In the genomic region with DNA sequence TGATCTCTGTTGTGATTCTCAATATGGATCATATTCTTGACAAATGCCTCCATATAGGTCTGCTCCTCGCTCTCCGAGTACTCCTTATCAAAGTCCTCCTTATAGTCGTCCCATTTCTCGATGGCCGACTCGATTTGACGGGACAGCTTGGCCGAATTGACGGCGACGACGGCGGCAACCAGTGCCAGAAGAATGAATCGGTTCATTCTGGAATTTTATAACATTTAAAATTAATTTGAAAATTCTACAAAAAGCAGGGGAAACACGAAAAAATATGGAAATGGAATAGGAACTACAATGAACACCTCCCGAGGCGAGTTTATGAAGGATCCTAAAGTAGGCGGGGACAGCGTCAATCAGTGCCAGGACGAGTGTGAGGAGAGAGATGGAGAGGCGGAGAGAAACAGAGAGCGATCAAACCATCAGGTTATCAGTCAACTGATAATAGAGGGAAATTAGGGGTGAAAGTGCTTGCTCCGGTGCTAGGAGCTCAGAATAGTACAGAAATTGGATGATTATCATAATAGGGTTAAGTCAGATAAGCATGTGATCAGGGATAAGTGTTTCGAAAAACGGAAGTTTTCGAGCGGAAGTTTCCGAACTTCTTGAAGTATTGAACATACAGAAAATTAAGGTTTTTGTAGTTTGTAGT, we compare ENCODE assay signal across 5 worm cellular contexts.
TF ChIP-seq lines count a peak whose summit lies in the region.

A gene (minus strand): TSS at position 207 of the 652 bp plus-strand sequence.

TF ChIP-seq in whole organism, L1 larva, 84 proteins besides CTCF, POLR2A, EP300 and RAD21 (continued from another document):
- no peak for TF ChIP-seq skn-1 (tag; optimal IDR thresholded peaks at IDR 0.05; lab: Kevin White, UChicago)
- TF ChIP-seq egl-13 (tag; optimal IDR thresholded peaks at IDR 0.05; lab: Kevin White, UChicago) = no peak
- no peak for TF ChIP-seq efl-1 (optimal IDR thresholded peaks at IDR 0.05; lab: Kevin White, UChicago)
- TF ChIP-seq efl-1 (GFP tag; optimal IDR thresholded peaks at IDR 0.05 in 1 of 2; lab: Kevin White, UChicago) = peak in 1 of 2 experiments; percentile 87
- no peak for TF ChIP-seq nhr-28 (tag; optimal IDR thresholded peaks at IDR 0.05; lab: Kevin White, UChicago)
- peak; percentile 4 for TF ChIP-seq blmp-1 (tag; optimal IDR thresholded peaks at IDR 0.05; lab: Kevin White, UChicago)
- peak; percentile 24 for TF ChIP-seq lin-14 (GFP tag; optimal IDR thresholded peaks at IDR 0.05; lab: Kevin White, UChicago)
- TF ChIP-seq mep-1 (tag; optimal IDR thresholded peaks at IDR 0.05; lab: Kevin White, UChicago) = no peak
- TF ChIP-seq fkh-10 (GFP tag; optimal IDR thresholded peaks at IDR 0.05; lab: Kevin White, UChicago) = no peak
- TF ChIP-seq lin-35 (GFP tag; optimal IDR thresholded peaks at IDR 0.05; lab: Kevin White, UChicago) = peak in 1 of 2 experiments; percentile 27
- peak; percentile 16; the same call in 1 of the 2 replicates for TF ChIP-seq nhr-19 (GFP tag; conservative IDR thresholded peaks at IDR 0.05; lab: Robert Waterston, UW)
- no peak for TF ChIP-seq F16B12.6 (tag; optimal IDR thresholded peaks at IDR 0.05; lab: Kevin White, UChicago)
- TF ChIP-seq elt-2 (tag; optimal IDR thresholded peaks at IDR 0.05; lab: Kevin White, UChicago) = peak; percentile 88

TF ChIP-seq in whole organism, L2 larva, 48 proteins besides CTCF, POLR2A, EP300 and RAD21 (continued from another document):
- TF ChIP-seq blmp-1 (tag; optimal IDR thresholded peaks at IDR 0.05; lab: Kevin White, UChicago; ENCODE audit: insufficient read depth) (peak; percentile 9), nhr-21 (tag; optimal IDR thresholded peaks at IDR 0.05; lab: Kevin White, UChicago) (no peak), Y55F3AM.14 (GFP tag; optimal IDR thresholded peaks at IDR 0.05; lab: Kevin White, UChicago) (no peak), lsy-2 (tag; optimal IDR thresholded peaks at IDR 0.05; lab: Kevin White, UChicago) (peak in 1 of 2 experiments; percentile 37), egl-27 (tag; optimal IDR thresholded peaks at IDR 0.05; lab: Kevin White, UChicago) (no peak), unc-55 (GFP tag; optimal IDR thresholded peaks at IDR 0.05; lab: Kevin White, UChicago) (no peak), mbf-1 (tag; optimal IDR thresholded peaks at IDR 0.05; lab: Kevin White, UChicago) (no peak), sem-4 (tag; optimal IDR thresholded peaks at IDR 0.05; lab: Kevin White, UChicago) (no peak)

TF ChIP-seq in whole organism, L3 larva, 47 proteins besides CTCF, POLR2A, EP300 and RAD21 (continued from another document):
- TF ChIP-seq pqm-1 (tag; optimal IDR thresholded peaks at IDR 0.05; lab: Kevin White, UChicago) (peak; percentile 77), jun-1 (tag; optimal IDR thresholded peaks at IDR 0.05; lab: Kevin White, UChicago) (peak; percentile 69), nhr-76 (tag; optimal IDR thresholded peaks at IDR 0.05; lab: Kevin White, UChicago) (no peak), fkh-10 (GFP tag; optimal IDR thresholded peaks at IDR 0.05; lab: Kevin White, UChicago) (no peak), elt-2 (tag; optimal IDR thresholded peaks at IDR 0.05; lab: Kevin White, UChicago) (peak; percentile 95), fkh-2 (tag; optimal IDR thresholded peaks at IDR 0.05; lab: Kevin White, UChicago) (no peak)

TF ChIP-seq in whole organism, L4 larva, 104 proteins besides CTCF, POLR2A, EP300 and RAD21 (continued from another document and continues in another):
- TF ChIP-seq unc-39 (tag; optimal IDR thresholded peaks at IDR 0.05; lab: Kevin White, UChicago) = no peak
- no peak for TF ChIP-seq unc-130 (GFP tag; optimal IDR thresholded peaks at IDR 0.05; lab: Kevin White, UChicago)
- TF ChIP-seq lin-13 (GFP tag; optimal IDR thresholded peaks at IDR 0.05; lab: Kevin White, UChicago) = no peak
- no peak for TF ChIP-seq snpc-4 (tag; optimal IDR thresholded peaks at IDR 0.05; lab: Kevin White, UChicago)
- no peak for TF ChIP-seq zfp-2 (tag; optimal IDR thresholded peaks at IDR 0.05; lab: Kevin White, UChicago)
- no peak for TF ChIP-seq gei-8 (GFP tag; optimal IDR thresholded peaks at IDR 0.05; lab: Kevin White, UChicago)
- TF ChIP-seq nhr-25 (tag; optimal IDR thresholded peaks at IDR 0.05; lab: Kevin White, UChicago; ENCODE audit: borderline replicate concordance, insufficient read depth) = no peak
- TF ChIP-seq nhr-111 (GFP tag; optimal IDR thresholded peaks at IDR 0.05; lab: Kevin White, UChicago) = peak; percentile 10
- no peak for TF ChIP-seq ceh-28 (tag; optimal IDR thresholded peaks at IDR 0.05; lab: Kevin White, UChicago)
- no peak for TF ChIP-seq attf-4 (tag; optimal IDR thresholded peaks at IDR 0.05; lab: Kevin White, UChicago)
- no peak for TF ChIP-seq daf-8 (GFP tag; IDR thresholded peaks at IDR 0.05; lab: Robert Waterston, UW)
- TF ChIP-seq ceh-62 (tag; optimal IDR thresholded peaks at IDR 0.05; lab: Kevin White, UChicago) = no peak
- TF ChIP-seq dpl-1 (GFP tag; optimal IDR thresholded peaks at IDR 0.05; lab: Kevin White, UChicago) = no peak
- no peak for TF ChIP-seq ceh-44 (GFP tag; IDR thresholded peaks at IDR 0.05; lab: Robert Waterston, UW)
- no peak for TF ChIP-seq fos-1 (tag; optimal IDR thresholded peaks at IDR 0.05; lab: Kevin White, UChicago)
- TF ChIP-seq lin-29 (GFP tag; IDR thresholded peaks at IDR 0.05; lab: Robert Waterston, UW) = no peak
- no peak for TF ChIP-seq fkh-10 (GFP tag; optimal IDR thresholded peaks at IDR 0.05; lab: Kevin White, UChicago)
- no peak for TF ChIP-seq saeg-2 (GFP tag; IDR thresholded peaks at IDR 0.05; lab: Robert Waterston, UW)
- no peak for TF ChIP-seq Y75B8A.6 (GFP tag; IDR thresholded peaks at IDR 0.05; lab: Robert Waterston, UW)
- TF ChIP-seq Y105C5A.15 (GFP tag; IDR thresholded peaks at IDR 0.05; lab: Robert Waterston, UW) = no peak
- no peak for TF ChIP-seq cey-2 (tag; optimal IDR thresholded peaks at IDR 0.05; lab: Kevin White, UChicago; ENCODE audit: borderline replicate concordance, insufficient read depth)
- no peak for TF ChIP-seq zag-1 (tag; optimal IDR thresholded peaks at IDR 0.05; lab: Kevin White, UChicago)
- TF ChIP-seq hif-1 (tag; optimal IDR thresholded peaks at IDR 0.05; lab: Kevin White, UChicago) = no peak
- no peak for TF ChIP-seq zip-11 (GFP tag; IDR thresholded peaks at IDR 0.05; lab: Robert Waterston, UW)
- TF ChIP-seq nhr-42 (GFP tag; IDR thresholded peaks at IDR 0.05; lab: Robert Waterston, UW) = no peak
- TF ChIP-seq jun-1 (tag; optimal IDR thresholded peaks at IDR 0.05; lab: Kevin White, UChicago) = no peak
- no peak for TF ChIP-seq madf-9 (GFP tag; conservative IDR thresholded peaks at IDR 0.05; lab: Robert Waterston, UW)
- no peak for TF ChIP-seq R02D3.7 (tag; optimal IDR thresholded peaks at IDR 0.05; lab: Kevin White, UChicago)
- TF ChIP-seq nhr-76 (tag; optimal IDR thresholded peaks at IDR 0.05; lab: Kevin White, UChicago) = no peak
- TF ChIP-seq duxl-1 (tag; optimal IDR thresholded peaks at IDR 0.05; lab: Kevin White, UChicago; ENCODE audit: poor library complexity) = no peak
- TF ChIP-seq hlh-11 (tag; optimal IDR thresholded peaks at IDR 0.05; lab: Kevin White, UChicago) = peak; percentile 74
- TF ChIP-seq snpc-1.2 (GFP tag; IDR thresholded peaks at IDR 0.05; lab: Robert Waterston, UW) = no peak
- TF ChIP-seq dve-1 (tag; optimal IDR thresholded peaks at IDR 0.05; lab: Kevin White, UChicago; ENCODE audit: insufficient read depth) = peak; percentile 84
- TF ChIP-seq unc-62 (GFP tag; optimal IDR thresholded peaks at IDR 0.05 in 1 of 2; lab: Kevin White, UChicago) = peak in 1 of 2 experiments; percentile 73
- no peak for TF ChIP-seq unc-62 (tag; optimal IDR thresholded peaks at IDR 0.05; lab: Kevin White, UChicago)
- TF ChIP-seq nhr-11 (tag; optimal IDR thresholded peaks at IDR 0.05; lab: Kevin White, UChicago) = peak; percentile 17
- peak; percentile 51 for TF ChIP-seq nhr-102 (tag; optimal IDR thresholded peaks at IDR 0.05; lab: Kevin White, UChicago)
- TF ChIP-seq mxl-2 (GFP tag; conservative IDR thresholded peaks at IDR 0.05; lab: Robert Waterston, UW) = no peak
- no peak; the same call in none of the 2 replicates for TF ChIP-seq T26A8.4 (GFP tag; IDR thresholded peaks at IDR 0.05; lab: Robert Waterston, UW)
- TF ChIP-seq ztf-7 (tag; optimal IDR thresholded peaks at IDR 0.05; lab: Kevin White, UChicago) = no peak
- TF ChIP-seq ZK337.2 (GFP tag; IDR thresholded peaks at IDR 0.05; lab: Robert Waterston, UW) = no peak
- TF ChIP-seq lim-7 (GFP tag; IDR thresholded peaks at IDR 0.05; lab: Robert Waterston, UW) = no peak
- peak; percentile 9 for TF ChIP-seq pqm-1 (tag; optimal IDR thresholded peaks at IDR 0.05; lab: Kevin White, UChicago)
- TF ChIP-seq mxl-3 (GFP tag; optimal IDR thresholded peaks at IDR 0.05; lab: Kevin White, UChicago) = no peak
- TF ChIP-seq aha-1 (tag; lab: Kevin White, UChicago) = peak; percentile 93
- TF ChIP-seq aly-2 (tag; optimal IDR thresholded peaks at IDR 0.05; lab: Kevin White, UChicago) = no peak
- TF ChIP-seq nhr-237 (tag; optimal IDR thresholded peaks at IDR 0.05; lab: Kevin White, UChicago) = no peak
- TF ChIP-seq mdl-1 (tag; optimal IDR thresholded peaks at IDR 0.05; lab: Kevin White, UChicago) = no peak
- TF ChIP-seq nhr-77 (tag; optimal IDR thresholded peaks at IDR 0.05; lab: Kevin White, UChicago) = no peak
- no peak for TF ChIP-seq dmd-9 (GFP tag; IDR thresholded peaks at IDR 0.05; lab: Robert Waterston, UW)
- TF ChIP-seq lin-15B (tag; optimal IDR thresholded peaks at IDR 0.05; lab: Kevin White, UChicago) = no peak

TF ChIP-seq in whole organism, young adult, 124 proteins besides CTCF, POLR2A, EP300 and RAD21 (continued from another document and continues in another):
- TF ChIP-seq Y53G8AR.9 (GFP tag; conservative IDR thresholded peaks at IDR 0.05; lab: Robert Waterston, UW) (0 out of 2 replicates have a peak, but pooled peaks have one; percentile 11), zfh-2 (GFP tag; conservative IDR thresholded peaks at IDR 0.05; lab: Robert Waterston, UW) (peak; percentile 69), ama-1 (optimal IDR thresholded peaks at IDR 0.05; lab: Kevin White, UChicago) (peak; percentile 63), ama-1 (GFP tag; optimal IDR thresholded peaks at IDR 0.05; lab: Kevin White, UChicago) (no peak), madf-3 (GFP tag; IDR thresholded peaks at IDR 0.05; lab: Robert Waterston, UW) (no peak), dpff-1 (tag; optimal IDR thresholded peaks at IDR 0.05; lab: Kevin White, UChicago) (no peak), lin-35 (GFP tag; optimal IDR thresholded peaks at IDR 0.05; lab: Kevin White, UChicago) (no peak), aptf-2 (GFP tag; conservative IDR thresholded peaks at IDR 0.05; lab: Robert Waterston, UW) (no peak), C06A6.2 (GFP tag; conservative IDR thresholded peaks at IDR 0.05; lab: Robert Waterston, UW) (no peak), him-1 (tag; optimal IDR thresholded peaks at IDR 0.05; lab: Kevin White, UChicago) (no peak), nhr-90 (tag; optimal IDR thresholded peaks at IDR 0.05; lab: Kevin White, UChicago) (no peak), ceh-100 (GFP tag; IDR thresholded peaks at IDR 0.05; lab: Robert Waterston, UW) (no peak), repo-1 (tag; optimal IDR thresholded peaks at IDR 0.05; lab: Kevin White, UChicago) (no peak), athp-1 (tag; optimal IDR thresholded peaks at IDR 0.05; lab: Kevin White, UChicago) (no peak), Y67H2A.10 (GFP tag; conservative IDR thresholded peaks at IDR 0.05; lab: Robert Waterston, UW) (no peak), nfya-1 (tag; optimal IDR thresholded peaks at IDR 0.05; lab: Kevin White, UChicago; ENCODE audit: borderline replicate concordance, insufficient read depth) (no peak), egl-18 (GFP tag; IDR thresholded peaks at IDR 0.05; lab: Robert Waterston, UW) (no peak), rec-8 (tag; optimal IDR thresholded peaks at IDR 0.05; lab: Kevin White, UChicago) (no peak), B0261.1 (tag; optimal IDR thresholded peaks at IDR 0.05; lab: Kevin White, UChicago) (no peak), ceh-79 (tag; optimal IDR thresholded peaks at IDR 0.05; lab: Kevin White, UChicago) (no peak), madf-6 (GFP tag; IDR thresholded peaks at IDR 0.05; lab: Robert Waterston, UW) (no peak), attf-3 (GFP tag; conservative IDR thresholded peaks at IDR 0.05; lab: Robert Waterston, UW) (no peak), F57A8.1 (GFP tag; optimal IDR thresholded peaks at IDR 0.05; lab: Kevin White, UChicago) (no peak), B0336.3 (GFP tag; IDR thresholded peaks at IDR 0.05; lab: Robert Waterston, UW) (peak; percentile 42; the same call in 1 of the 2 replicates), ztf-25 (GFP tag; IDR thresholded peaks at IDR 0.05; lab: Robert Waterston, UW) (no peak), mxl-1 (tag; optimal IDR thresholded peaks at IDR 0.05; lab: Kevin White, UChicago) (no peak), somi-1 (GFP tag; optimal IDR thresholded peaks at IDR 0.05; lab: Kevin White, UChicago) (peak; percentile 33), tlf-1 (GFP tag; optimal IDR thresholded peaks at IDR 0.05; lab: Kevin White, UChicago) (no peak), snpc-1.3 (tag; optimal IDR thresholded peaks at IDR 0.05; lab: Kevin White, UChicago; ENCODE audit: insufficient read depth) (no peak), F23B12.7 (tag; optimal IDR thresholded peaks at IDR 0.05; lab: Kevin White, UChicago; ENCODE audit: insufficient read depth) (no peak), Y53F4B.3 (GFP tag; IDR thresholded peaks at IDR 0.05; lab: Robert Waterston, UW) (no peak), snpc-1.1 (tag; optimal IDR thresholded peaks at IDR 0.05; lab: Kevin White, UChicago; ENCODE audit: insufficient read depth) (no peak), ekl-4 (GFP tag; IDR thresholded peaks at IDR 0.05; lab: Robert Waterston, UW) (no peak), dpl-1 (GFP tag; optimal IDR thresholded peaks at IDR 0.05; lab: Kevin White, UChicago) (no peak), nhr-80 (tag; optimal IDR thresholded peaks at IDR 0.05; lab: Kevin White, UChicago) (peak; percentile 74), F39B2.1 (GFP tag; IDR thresholded peaks at IDR 0.05; lab: Robert Waterston, UW) (no peak), nfyb-1 (GFP tag; IDR thresholded peaks at IDR 0.05; lab: Robert Waterston, UW) (0 out of 2 replicates have a peak, but pooled peaks have one; percentile 36), mes-4 (tag; optimal IDR thresholded peaks at IDR 0.05; lab: Kevin White, UChicago) (no peak), hsf-1 (GFP tag; IDR thresholded peaks at IDR 0.05; lab: Robert Waterston, UW) (no peak), sdz-38 (tag; optimal IDR thresholded peaks at IDR 0.05; lab: Kevin White, UChicago) (peak; percentile 47), cebp-1 (GFP tag; IDR thresholded peaks at IDR 0.05; lab: Robert Waterston, UW) (no peak), cebp-1 (tag; optimal IDR thresholded peaks at IDR 0.05; lab: Kevin White, UChicago) (peak; percentile 32), T26A5.8 (tag; optimal IDR thresholded peaks at IDR 0.05; lab: Kevin White, UChicago) (no peak), hlh-12 (tag; optimal IDR thresholded peaks at IDR 0.05; lab: Kevin White, UChicago) (no peak), bed-2 (GFP tag; IDR thresholded peaks at IDR 0.05; lab: Robert Waterston, UW) (no peak), lsy-27 (tag; optimal IDR thresholded peaks at IDR 0.05; lab: Kevin White, UChicago; ENCODE audit: borderline replicate concordance, insufficient read depth) (no peak), cebp-2 (GFP tag; IDR thresholded peaks at IDR 0.05; lab: Robert Waterston, UW) (no peak), ztf-26 (tag; optimal IDR thresholded peaks at IDR 0.05; lab: Kevin White, UChicago) (no peak), atf-7 (tag; optimal IDR thresholded peaks at IDR 0.05; lab: Kevin White, UChicago) (no peak), let-607 (tag; optimal IDR thresholded peaks at IDR 0.05; lab: Kevin White, UChicago) (peak in 1 of 2 experiments; percentile 30), aptf-3 (GFP tag; IDR thresholded peaks at IDR 0.05; lab: Robert Waterston, UW) (no peak), ztf-3 (GFP tag; optimal IDR thresholded peaks at IDR 0.05; lab: Kevin White, UChicago) (no peak), lsl-1 (GFP tag; optimal IDR thresholded peaks at IDR 0.05; lab: Kevin White, UChicago) (no peak), ceh-27 (GFP tag; optimal IDR thresholded peaks at IDR 0.05; lab: Kevin White, UChicago) (no peak), ztf-22 (GFP tag; optimal IDR thresholded peaks at IDR 0.05; lab: Kevin White, UChicago) (no peak), rpc-1 (optimal IDR thresholded peaks at IDR 0.05; lab: Kevin White, UChicago) (no peak), rpc-1 (tag; optimal IDR thresholded peaks at IDR 0.05; lab: Kevin White, UChicago) (no peak), snpc-3.4 (tag; optimal IDR thresholded peaks at IDR 0.05; lab: Kevin White, UChicago) (no peak)
